Fruit fly (Drosophila melanogaster): Measurements from ENCODE around the gene lqfR.
A peak's percentile ranks its signal among the peaks of the same experiment; 100 is the strongest.

lqfR gene

dm6 chr3R:22405639-22406038 is 5.5 kb upstream of the lqfR start, which contains the start of gene CG13855:
CG13855 (plus strand) TSS chr3R:22405939.
- TF ChIP-seq CG8119 (GFP tag; IDR thresholded peaks at IDR 0.05) = no peak

DNA sequence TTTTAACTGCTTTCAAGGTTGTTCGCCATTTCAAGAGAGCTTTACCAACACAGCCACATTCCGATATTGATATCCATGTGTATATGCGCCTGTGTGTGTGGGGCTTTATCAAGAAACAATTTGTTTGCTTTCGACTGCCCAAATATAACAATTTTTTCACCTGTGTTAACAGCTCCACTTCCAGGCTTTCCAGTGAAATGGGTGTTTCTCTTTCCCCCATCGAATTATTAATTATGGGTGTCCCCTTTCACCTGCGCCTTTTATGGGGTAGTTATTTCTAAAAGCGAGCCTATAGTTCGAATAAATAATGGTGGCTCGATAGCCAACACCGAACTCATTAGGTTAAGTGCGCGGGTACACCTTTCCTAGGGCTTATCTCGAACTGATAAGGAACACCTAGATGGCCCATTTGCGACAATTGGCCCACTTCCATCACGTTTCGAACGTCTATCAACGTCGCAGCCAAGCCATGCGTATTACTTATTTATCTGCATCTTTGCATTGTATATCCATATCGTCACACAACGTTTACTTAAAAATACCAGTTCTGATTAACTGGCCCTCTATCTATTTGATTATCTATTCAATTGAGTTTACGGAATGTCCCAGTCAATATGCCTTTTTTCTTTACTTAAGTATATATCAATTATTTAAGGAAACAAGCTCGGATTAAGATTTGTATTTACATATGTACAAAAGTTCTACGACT is 932 bp downstream of the lqfR start:
- TF ChIP-seq Eip78C (GFP tag) (peak; percentile 27), vri (GFP tag; optimal IDR thresholded peaks at IDR 0.05) (peak; percentile 27), CG3032 (tag; optimal IDR thresholded peaks at IDR 0.05) (no peak), svp (GFP tag) (peak; percentile 73), dsx (GFP tag; optimal IDR thresholded peaks at IDR 0.05; ENCODE audit: poor library complexity, severe bottlenecking) (no peak), fkh (GFP tag; optimal IDR thresholded peaks at IDR 0.05) (peak; percentile 86), CG10669 (GFP tag; optimal IDR thresholded peaks at IDR 0.05) (no peak), cyc (GFP tag; optimal IDR thresholded peaks at IDR 0.05) (no peak)

dm6 chr3R:22420911-22421310 is 9.8 kb downstream of the lqfR start, which contains the start of the genes Nop56 and mats:
Nop56 (minus strand) TSS chr3R:22421068.
mats (plus strand) TSS chr3R:22421161.
- no peak for TF ChIP-seq Hr4 (GFP tag; optimal IDR thresholded peaks at IDR 0.05)
- TF ChIP-seq net (GFP tag; optimal IDR thresholded peaks at IDR 0.05) = no peak
- TF ChIP-seq svp (GFP tag) = peak; percentile 70
- no peak for TF ChIP-seq CG6808 (GFP tag; optimal IDR thresholded peaks at IDR 0.05)
- no peak for TF ChIP-seq CG1621 (tag; optimal IDR thresholded peaks at IDR 0.05)
- no peak for TF ChIP-seq CG8319 (GFP tag; optimal IDR thresholded peaks at IDR 0.05)
- TF ChIP-seq Met (GFP tag; optimal IDR thresholded peaks at IDR 0.05) = no peak
- no peak for TF ChIP-seq CG6792 (GFP tag; optimal IDR thresholded peaks at IDR 0.05)
- peak; percentile 7 for TF ChIP-seq fkh (GFP tag; optimal IDR thresholded peaks at IDR 0.05)
- peak; percentile 55 for TF ChIP-seq Eip78C (GFP tag)
- no peak for TF ChIP-seq Hr39 (GFP tag; optimal IDR thresholded peaks at IDR 0.05)
- peak; percentile 26 for TF ChIP-seq topi (GFP tag; optimal IDR thresholded peaks at IDR 0.05)
- TF ChIP-seq CG15336 (GFP tag; IDR thresholded peaks at IDR 0.05) = no peak
- TF ChIP-seq CG11762 (GFP tag; optimal IDR thresholded peaks at IDR 0.05; ENCODE audit: insufficient read depth) = no peak
- peak; percentile 41 for TF ChIP-seq Sox14 (GFP tag; optimal IDR thresholded peaks at IDR 0.05)
- no peak for TF ChIP-seq CG32006 (GFP tag; optimal IDR thresholded peaks at IDR 0.05)
- no peak for TF ChIP-seq CG4318 (GFP tag; optimal IDR thresholded peaks at IDR 0.05)
- peak; percentile 46 for TF ChIP-seq vri (GFP tag; optimal IDR thresholded peaks at IDR 0.05)
- no peak for TF ChIP-seq Lpt (GFP tag; optimal IDR thresholded peaks at IDR 0.05)
- TF ChIP-seq eg (GFP tag; IDR thresholded peaks at IDR 0.05) = no peak
- TF ChIP-seq Eip75B (GFP tag; optimal IDR thresholded peaks at IDR 0.05) = no peak
- TF ChIP-seq salr (GFP tag; optimal IDR thresholded peaks at IDR 0.05) = peak in 1 of 2 experiments; percentile 1
- TF ChIP-seq CG6276 (GFP tag; optimal IDR thresholded peaks at IDR 0.05) = no peak
- TF ChIP-seq Eip93F (GFP tag; optimal IDR thresholded peaks at IDR 0.05) = peak; percentile 14
- TF ChIP-seq CG11902 (GFP tag; optimal IDR thresholded peaks at IDR 0.05) = no peak

DNA sequence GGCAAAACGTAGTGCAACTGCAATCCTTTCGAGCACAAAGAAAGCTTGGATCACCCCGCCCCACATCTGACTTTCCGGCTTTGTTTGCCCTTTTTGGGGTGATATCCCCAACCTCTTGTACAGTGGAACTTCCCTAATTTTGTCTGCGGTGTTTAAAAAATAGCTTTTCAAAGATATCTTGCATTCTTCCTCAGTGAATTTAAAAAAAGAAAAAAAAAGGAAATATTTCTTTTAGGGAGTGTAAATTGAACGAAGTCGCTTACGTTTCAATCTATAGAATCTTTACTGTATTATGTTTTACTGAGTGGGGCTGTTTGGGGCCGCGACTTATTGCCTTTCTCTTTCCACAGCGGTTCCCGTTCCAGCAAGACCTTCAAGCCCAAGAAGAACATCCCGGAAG is 10.5 kb downstream of the lqfR start:
- TF ChIP-seq CG8119 (GFP tag; IDR thresholded peaks at IDR 0.05) = peak; percentile 59; the same call in 2 of the 3 replicates
- TF ChIP-seq eg (GFP tag; IDR thresholded peaks at IDR 0.05) = peak; percentile 88
- TF ChIP-seq spab (GFP tag; optimal IDR thresholded peaks at IDR 0.05) = no peak
- TF ChIP-seq CG11902 (GFP tag; optimal IDR thresholded peaks at IDR 0.05) = peak; percentile 68
- TF ChIP-seq dsx (GFP tag; optimal IDR thresholded peaks at IDR 0.05; ENCODE audit: poor library complexity, severe bottlenecking) = no peak
- no peak for TF ChIP-seq Lpt (GFP tag; optimal IDR thresholded peaks at IDR 0.05)
- peak; percentile 82 for TF ChIP-seq lz (GFP tag; optimal IDR thresholded peaks at IDR 0.05)
- peak; percentile 75 for TF ChIP-seq Sox14 (GFP tag; optimal IDR thresholded peaks at IDR 0.05)
- TF ChIP-seq OdsH (GFP tag; optimal IDR thresholded peaks at IDR 0.05) = no peak
- no peak for TF ChIP-seq fkh (GFP tag; optimal IDR thresholded peaks at IDR 0.05)
- peak; percentile 61 for TF ChIP-seq CG8319 (GFP tag; optimal IDR thresholded peaks at IDR 0.05)
- peak; percentile 82; the same call in 1 of the 2 replicates for TF ChIP-seq CG15336 (GFP tag; IDR thresholded peaks at IDR 0.05)
- no peak for TF ChIP-seq CG4318 (GFP tag; optimal IDR thresholded peaks at IDR 0.05)
- peak; percentile 86 for TF ChIP-seq Hr39 (GFP tag; optimal IDR thresholded peaks at IDR 0.05)
- peak; percentile 74 for TF ChIP-seq CG3919 (GFP tag; optimal IDR thresholded peaks at IDR 0.05)
- TF ChIP-seq CG6276 (GFP tag; optimal IDR thresholded peaks at IDR 0.05) = no peak
- TF ChIP-seq fd85E (GFP tag; optimal IDR thresholded peaks at IDR 0.05) = no peak
- TF ChIP-seq Smox (GFP tag; optimal IDR thresholded peaks at IDR 0.05) = peak; percentile 79
- no peak for TF ChIP-seq fd59A (GFP tag; optimal IDR thresholded peaks at IDR 0.05)
- no peak for TF ChIP-seq CG1621 (tag; optimal IDR thresholded peaks at IDR 0.05)
- peak; percentile 86 for TF ChIP-seq esn (GFP tag; optimal IDR thresholded peaks at IDR 0.05)
- TF ChIP-seq CG7368 (GFP tag; optimal IDR thresholded peaks at IDR 0.05) = no peak
- TF ChIP-seq topi (GFP tag; optimal IDR thresholded peaks at IDR 0.05) = peak; percentile 83
- peak; percentile 24 for TF ChIP-seq Eip93F (GFP tag; optimal IDR thresholded peaks at IDR 0.05)
- peak; percentile 35; the same call in 1 of the 2 replicates for TF ChIP-seq CG11294 (GFP tag; IDR thresholded peaks at IDR 0.05)
- TF ChIP-seq CG16779 (tag; optimal IDR thresholded peaks at IDR 0.05) = peak; percentile 27
- TF ChIP-seq CG6854 (GFP tag; optimal IDR thresholded peaks at IDR 0.05) = no peak
